Worm (Caenorhabditis elegans): ENCODE measurements around the gene T21D12.14.

DNA sequence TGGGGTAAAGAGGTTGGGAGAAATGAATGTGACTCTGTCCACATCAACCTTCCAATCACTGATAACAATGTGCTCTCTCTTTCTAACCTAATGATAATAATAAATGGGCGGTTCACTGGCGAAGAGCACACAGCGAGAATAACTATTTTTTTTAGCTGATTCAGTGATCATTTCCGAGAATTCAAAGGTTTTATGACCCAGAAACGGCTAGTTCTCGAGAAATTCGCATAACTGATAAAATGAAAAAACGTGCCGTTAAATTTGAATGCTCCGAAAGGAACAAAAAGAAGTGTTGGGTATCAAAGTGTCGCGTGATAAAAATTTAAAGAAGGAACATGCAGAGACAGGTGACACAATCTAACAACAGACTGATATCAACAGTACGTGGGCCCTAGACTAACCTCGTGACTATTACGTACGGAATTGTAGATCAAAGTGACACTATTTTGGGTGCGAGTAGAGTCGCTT, 7.8 kb upstream of the T21D12.14 start:
- TF ChIP-seq lin-39 (tag; optimal IDR thresholded peaks at IDR 0.05) (no peak), nhr-11 (tag; optimal IDR thresholded peaks at IDR 0.05) (no peak), nfya-1 (tag; optimal IDR thresholded peaks at IDR 0.05; ENCODE audit: insufficient read depth) (no peak), nhr-43 (tag; optimal IDR thresholded peaks at IDR 0.05; ENCODE audit: poor library complexity, severe bottlenecking) (no peak), R02D3.7 (tag; optimal IDR thresholded peaks at IDR 0.05) (no peak), elt-3 (tag; optimal IDR thresholded peaks at IDR 0.05) (no peak)
